Worm (Caenorhabditis elegans): ENCODE data around the gene gcy-15.

ce11 chrII:3172176-3172575 lies 24.7 kb downstream of the gcy-15 start, which contains the start of gene Y27F2A.10:
- no peak for TF ChIP-seq ama-1 (optimal IDR thresholded peaks at IDR 0.05)
- no peak for TF ChIP-seq ceh-13 (GFP tag; optimal IDR thresholded peaks at IDR 0.05)
- TF ChIP-seq aly-1 (tag; optimal IDR thresholded peaks at IDR 0.05): no peak
- TF ChIP-seq ets-7 (tag; optimal IDR thresholded peaks at IDR 0.05): no peak
- no peak for TF ChIP-seq flt-1 (GFP tag; IDR thresholded peaks at IDR 0.05)
- TF ChIP-seq scrt-1 (GFP tag; IDR thresholded peaks at IDR 0.05): no peak
- TF ChIP-seq ceh-36 (tag; optimal IDR thresholded peaks at IDR 0.05): no peak
- TF ChIP-seq hnd-1 (tag; optimal IDR thresholded peaks at IDR 0.05): no peak
